Fruit fly (Drosophila melanogaster) whole organism, wandering third instar larva: ENCODE data around the gene CG14339.

ENCODE experiments used
- Abd-B ChIP-seq: fragments of >200 bp; optimal IDR thresholded peaks from 2 replicates; lab custom pipeline; 2017; ENCODE audit warnings: missing biosample characterization, missing genetic modification characterization
- CG32264 ChIP-seq: fragments of 200-800 bp; sonication (Bioruptor generic); optimal IDR thresholded peaks from 2 replicates; lab custom pipeline; 2016; ENCODE audit warnings: missing biosample characterization, missing genetic modification characterization
- CG9705 ChIP-seq: fragments of 200-800 bp; sonication (Bioruptor generic); optimal IDR thresholded peaks from 2 replicates; lab custom pipeline; 2018; ENCODE audit warnings: missing biosample characterization, mild to moderate bottlenecking, missing genetic modification characterization
- CrebA ChIP-seq: fragments of 200-800 bp; sonication (Bioruptor generic); optimal IDR thresholded peaks from 2 replicates; lab custom pipeline; 2016; ENCODE audit warnings: missing biosample characterization, mild to moderate bottlenecking, missing genetic modification characterization, borderline replicate concordance
- Dif ChIP-seq: fragments of 200-275, 200-300 bp; sonication (Bioruptor generic); optimal IDR thresholded peaks from 2 replicates; lab custom pipeline; 2018; ENCODE audit warnings: missing biosample characterization, missing genetic modification characterization; ENCODE audit not compliant: partially characterized antibody
- GATAd ChIP-seq: sonication (Bioruptor generic); optimal IDR thresholded peaks from 2 replicates; lab custom pipeline; 2016; ENCODE audit warnings: missing biosample characterization, missing genetic modification characterization
- HLH106 ChIP-seq: fragments of 200-800 bp; optimal IDR thresholded peaks from 3 replicates; lab custom pipeline; 2019; ENCODE audit warnings: missing biosample characterization, mild to moderate bottlenecking, missing genetic modification characterization, moderate library complexity
- Hnf4 ChIP-seq: fragments of 200-800 bp; sonication (Bioruptor generic); optimal IDR thresholded peaks from 2 replicates; lab custom pipeline; 2016; ENCODE audit warnings: missing biosample characterization, mild to moderate bottlenecking, missing genetic modification characterization
- Hr83 ChIP-seq: fragments of 200-300 bp; sonication (Bioruptor generic); optimal IDR thresholded peaks from 2 replicates; lab custom pipeline; 2016; ENCODE audit warnings: missing biosample characterization, mild to moderate bottlenecking, missing genetic modification characterization, moderate library complexity; ENCODE audit not compliant: poor library complexity, severe bottlenecking
- Jra ChIP-seq: sonication (Bioruptor generic); optimal IDR thresholded peaks from 2 replicates; lab custom pipeline; 2016; ENCODE audit warnings: missing biosample characterization, missing genetic modification characterization
- Mio ChIP-seq: sonication (Bioruptor generic); optimal IDR thresholded peaks from 2 replicates; lab custom pipeline; 2016; ENCODE audit warnings: missing biosample characterization, missing genetic modification characterization
- Myc ChIP-seq: fragments of >200 bp; optimal IDR thresholded peaks from 2 replicates; lab custom pipeline; 2017
- N ChIP-seq: fragments of >200 bp; optimal IDR thresholded peaks from 2 replicates; lab custom pipeline; 2018; ENCODE audit warnings: missing biosample characterization, missing external identifiers, missing genetic modification characterization
- OdsH ChIP-seq: fragments of 200-800 bp; sonication (Bioruptor generic); optimal IDR thresholded peaks from 2 replicates; lab custom pipeline; 2016; ENCODE audit warnings: missing biosample characterization, mild to moderate bottlenecking, missing genetic modification characterization
- Rel ChIP-seq, 2 experiments: fragments of 200-800 bp; sonication (Bioruptor generic) in 1 of 2; optimal IDR thresholded peaks; 2 replicates in 1 of 2; 3 replicates in 1 of 2; lab custom pipeline; 2016 to 2019; ENCODE audit warnings: mild to moderate bottlenecking in 2 of 2, missing biosample characterization in 2 of 2, missing genetic modification characterization in 2 of 2, moderate library complexity in 1 of 2
- Sp1 ChIP-seq: fragments of 200-800 bp; sonication (Bioruptor generic); optimal IDR thresholded peaks from 3 replicates; lab custom pipeline; 2019; ENCODE audit warnings: missing biosample characterization, mild to moderate bottlenecking, missing genetic modification characterization, moderate library complexity
- Vsx2 ChIP-seq: fragments of 200-300, 225-300 bp; sonication (Bioruptor generic); optimal IDR thresholded peaks from 2 replicates; lab custom pipeline; 2018; ENCODE audit warnings: missing biosample characterization, missing genetic modification characterization; ENCODE audit not compliant: partially characterized antibody
- br ChIP-seq: fragments of 200-800 bp; sonication (Bioruptor generic); optimal IDR thresholded peaks from 2 replicates; lab custom pipeline; 2016; ENCODE audit warnings: missing biosample characterization, missing genetic modification characterization
- brk ChIP-seq: fragments of 200-800 bp; sonication (Bioruptor generic); optimal IDR thresholded peaks from 2 replicates; lab custom pipeline; 2016; ENCODE audit warnings: missing biosample characterization, mild to moderate bottlenecking, missing genetic modification characterization
- dl ChIP-seq, 2 experiments: fragments of 175-275, 200-275 bp in 1 of 2; fragments of 200-275 bp in 1 of 2; sonication (Bioruptor generic); optimal IDR thresholded peaks; lab custom pipeline; 2018; ENCODE audit warnings: mild to moderate bottlenecking in 2 of 2, missing biosample characterization in 2 of 2, missing genetic modification characterization in 2 of 2, moderate library complexity in 2 of 2; ENCODE audit not compliant: partially characterized antibody in 2 of 2, insufficient read depth in 1 of 2
- dmrt93B ChIP-seq: fragments of 200-800 bp; sonication (Bioruptor generic); optimal IDR thresholded peaks from 2 replicates; lab custom pipeline; 2018; ENCODE audit warnings: missing biosample characterization, mild to moderate bottlenecking, missing genetic modification characterization
- dsf ChIP-seq: sonication (Bioruptor generic); optimal IDR thresholded peaks from 2 replicates; lab custom pipeline; 2016; ENCODE audit warnings: missing biosample characterization, missing genetic modification characterization, borderline replicate concordance
- ey ChIP-seq: fragments of 200-800 bp; sonication (Bioruptor generic); optimal IDR thresholded peaks from 2 replicates; lab custom pipeline; 2016; ENCODE audit warnings: missing biosample characterization, missing genetic modification characterization
- foxo ChIP-seq, 2 experiments: fragments of 200-800 bp; sonication (Bioruptor generic); optimal IDR thresholded peaks; 2 replicates in 1 of 2; 3 replicates in 1 of 2; lab custom pipeline; 2016 to 2017; ENCODE audit warnings: missing biosample characterization in 2 of 2, missing genetic modification characterization in 2 of 2
- fru ChIP-seq: fragments of 200-800 bp; sonication (Bioruptor generic); optimal IDR thresholded peaks from 3 replicates; lab custom pipeline; 2016; ENCODE audit warnings: missing biosample characterization, mild to moderate bottlenecking, missing genetic modification characterization
- h ChIP-seq: fragments of 200-800 bp; sonication (Bioruptor generic); optimal IDR thresholded peaks from 3 replicates; lab custom pipeline; 2016; ENCODE audit warnings: missing biosample characterization, mild to moderate bottlenecking, missing genetic modification characterization
- lola ChIP-seq: fragments of >200 bp; optimal IDR thresholded peaks from 2 replicates; lab custom pipeline; 2017; ENCODE audit warnings: missing biosample characterization, missing genetic modification characterization
- pan ChIP-seq: fragments of >200 bp; optimal IDR thresholded peaks from 2 replicates; lab custom pipeline; 2017
- rgr ChIP-seq: fragments of 200-800 bp; sonication (Bioruptor generic); optimal IDR thresholded peaks from 3 replicates; lab custom pipeline; 2016; ENCODE audit warnings: missing biosample characterization, mild to moderate bottlenecking, missing genetic modification characterization
- sage ChIP-seq: fragments of 200-800 bp; sonication (Bioruptor generic); optimal IDR thresholded peaks from 2 replicates; lab custom pipeline; 2016; ENCODE audit warnings: missing biosample characterization, mild to moderate bottlenecking, missing genetic modification characterization
- sv ChIP-seq: fragments of 200-800 bp; sonication (Bioruptor generic); optimal IDR thresholded peaks from 3 replicates; lab custom pipeline; 2016; ENCODE audit warnings: missing biosample characterization, missing genetic modification characterization
- tai ChIP-seq: sonication (Bioruptor generic); optimal IDR thresholded peaks from 2 replicates; lab custom pipeline; 2016; ENCODE audit warnings: missing biosample characterization, missing genetic modification characterization
- woc ChIP-seq: sonication (Bioruptor generic); optimal IDR thresholded peaks from 2 replicates; lab custom pipeline; 2016; ENCODE audit warnings: missing biosample characterization, mild to moderate bottlenecking, missing genetic modification characterization

Gene CG14339

DNA sequence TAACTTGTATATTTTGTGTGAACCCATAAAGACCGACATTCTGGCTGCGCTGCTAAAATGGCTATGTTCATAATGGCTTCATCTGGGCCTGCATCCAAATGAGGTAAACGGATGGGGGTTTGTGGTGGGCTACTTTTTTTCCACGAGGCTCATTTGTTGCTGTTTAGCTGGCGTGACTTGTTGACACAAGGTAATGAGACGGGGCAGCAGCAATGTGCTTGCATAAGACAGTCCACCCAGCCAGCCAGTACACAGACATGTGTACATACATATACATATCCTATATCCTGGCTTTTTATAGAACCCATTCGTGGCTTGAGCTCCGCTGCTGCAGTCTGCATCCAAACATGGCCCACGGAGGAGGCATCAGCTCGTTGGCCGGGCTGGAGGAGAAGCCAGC lies 4.3 kb downstream of the CG14339 start, which contains the start of gene CG14340:
CG14340 (plus strand) TSS at position 301 of the 400 bp plus-strand sequence.
- TF ChIP-seq dl (GFP tag; optimal IDR thresholded peaks at IDR 0.05; lab: Kevin White, UChicago; ENCODE audit: insufficient read depth in 1 of 2, partially characterized antibody in 2 of 2), result no peak
- no peak for TF ChIP-seq CrebA (GFP tag; lab: Kevin White, UChicago)
- no peak for TF ChIP-seq Dif (GFP tag; lab: Kevin White, UChicago)
- no peak for TF ChIP-seq Hnf4 (GFP tag; lab: Kevin White, UChicago)
- TF ChIP-seq N (GFP tag; lab: Kevin White, UChicago), result no peak
- no peak for TF ChIP-seq Hr83 (GFP tag; lab: Kevin White, UChicago)
- no peak for TF ChIP-seq br (GFP tag; lab: Kevin White, UChicago)
- TF ChIP-seq OdsH (GFP tag; lab: Kevin White, UChicago), result no peak
- no peak for TF ChIP-seq Vsx2

DNA sequence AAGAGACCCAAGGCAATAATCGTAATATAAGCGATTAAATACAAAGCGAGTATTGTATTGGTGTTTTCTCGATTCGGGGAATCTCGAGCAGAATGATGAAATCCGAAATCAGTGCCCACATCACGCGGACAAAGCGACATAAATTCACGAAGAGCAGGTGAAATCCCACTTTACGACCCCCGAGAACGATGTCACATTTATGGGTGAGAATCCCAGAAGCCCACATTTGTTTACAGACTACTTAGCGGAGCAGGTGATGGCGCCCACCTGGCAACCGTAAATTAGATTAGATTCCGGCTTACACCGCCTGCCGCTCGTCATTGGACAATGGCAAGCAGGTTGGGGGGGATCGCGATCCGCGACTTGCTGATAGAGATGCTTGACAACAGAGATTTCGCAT lies 5.9 kb downstream of the CG14339 start:
- TF ChIP-seq Mio (no peak), Rel (GFP tag; optimal IDR thresholded peaks at IDR 0.05; lab: Kevin White, UChicago) (no peak), Rel (tag; optimal IDR thresholded peaks at IDR 0.05; lab: Kevin White, UChicago) (peak; percentile 84)

DNA sequence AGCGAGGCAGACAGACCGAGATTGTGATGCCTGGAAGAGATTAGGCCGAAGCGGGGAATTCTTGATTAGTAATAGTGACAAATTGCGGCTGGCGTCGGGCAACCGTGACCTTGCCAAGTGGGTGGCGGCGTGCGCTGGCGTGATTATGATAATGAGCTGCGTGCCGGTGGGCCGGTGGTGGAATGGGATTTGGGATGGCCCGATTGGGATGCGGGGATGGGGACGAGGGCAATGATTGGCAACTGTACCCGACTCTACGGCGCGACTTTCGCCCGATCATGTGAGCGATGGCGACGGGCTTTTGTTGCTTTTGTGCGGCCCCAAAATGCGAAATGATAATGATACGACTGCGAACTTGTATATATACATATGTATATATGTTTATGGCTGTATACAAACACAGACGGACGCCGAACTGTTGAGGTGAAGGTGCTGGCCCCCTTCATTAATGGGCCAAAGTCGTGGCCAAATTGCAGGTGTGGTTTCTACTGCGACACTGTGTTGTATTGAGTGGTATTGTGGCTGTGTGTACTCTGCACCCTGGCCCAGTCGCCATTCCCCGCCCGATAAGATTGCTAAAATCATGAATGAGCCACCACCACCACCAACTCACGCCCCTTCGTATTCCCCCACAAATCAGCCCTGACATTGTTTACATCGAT lies 8.5 kb downstream of the CG14339 start:
- TF ChIP-seq Rel (GFP tag; optimal IDR thresholded peaks at IDR 0.05; lab: Kevin White, UChicago) (peak; percentile 58), Rel (tag; optimal IDR thresholded peaks at IDR 0.05; lab: Kevin White, UChicago) (peak; percentile 74), woc (GFP tag; lab: Kevin White, UChicago) (no peak), pan (lab: Kevin White, UChicago) (no peak), Jra (GFP tag; lab: Kevin White, UChicago) (peak; percentile 48), h (GFP tag; lab: Kevin White, UChicago) (peak; percentile 67), Dif (GFP tag; lab: Kevin White, UChicago) (no peak), sv (GFP tag; lab: Kevin White, UChicago) (no peak), Hnf4 (GFP tag; lab: Kevin White, UChicago) (peak; percentile 76), fru (GFP tag; lab: Kevin White, UChicago) (peak; percentile 24), Abd-B (GFP tag; lab: Kevin White, UChicago) (no peak), Sp1 (GFP tag; lab: Kevin White, UChicago) (no peak), br (GFP tag; lab: Kevin White, UChicago) (peak; percentile 19), foxo (GFP tag; optimal IDR thresholded peaks at IDR 0.05; lab: Kevin White, UChicago) (peak in 1 of 2 experiments; percentile 2), dmrt93B (no peak)

DNA sequence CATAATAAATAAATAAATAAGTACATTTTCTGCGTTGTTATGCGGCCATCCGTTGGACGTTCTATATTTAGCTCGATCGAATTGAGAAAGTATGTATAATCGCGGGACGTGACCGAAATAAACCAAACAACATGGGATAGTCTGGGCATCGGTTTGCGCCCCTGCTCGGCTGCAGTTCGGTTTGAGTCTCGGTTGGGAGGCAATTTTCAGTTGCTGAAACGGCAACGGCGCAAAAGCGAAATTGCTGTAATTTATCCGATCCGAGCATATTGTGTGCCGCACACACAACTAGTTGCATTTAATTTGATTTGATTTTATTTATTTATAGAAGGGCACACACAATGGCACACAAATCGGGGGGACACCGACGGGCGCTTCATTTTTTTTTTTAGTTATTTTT lies 9.8 kb downstream of the CG14339 start:
- peak; percentile 6 for TF ChIP-seq Dif (GFP tag; lab: Kevin White, UChicago)
- TF ChIP-seq OdsH (GFP tag; lab: Kevin White, UChicago), result no peak
- no peak for TF ChIP-seq Hr83 (GFP tag; lab: Kevin White, UChicago)
- peak; percentile 0 for TF ChIP-seq br (GFP tag; lab: Kevin White, UChicago)
- TF ChIP-seq ey (GFP tag; lab: Kevin White, UChicago), result no peak

DNA sequence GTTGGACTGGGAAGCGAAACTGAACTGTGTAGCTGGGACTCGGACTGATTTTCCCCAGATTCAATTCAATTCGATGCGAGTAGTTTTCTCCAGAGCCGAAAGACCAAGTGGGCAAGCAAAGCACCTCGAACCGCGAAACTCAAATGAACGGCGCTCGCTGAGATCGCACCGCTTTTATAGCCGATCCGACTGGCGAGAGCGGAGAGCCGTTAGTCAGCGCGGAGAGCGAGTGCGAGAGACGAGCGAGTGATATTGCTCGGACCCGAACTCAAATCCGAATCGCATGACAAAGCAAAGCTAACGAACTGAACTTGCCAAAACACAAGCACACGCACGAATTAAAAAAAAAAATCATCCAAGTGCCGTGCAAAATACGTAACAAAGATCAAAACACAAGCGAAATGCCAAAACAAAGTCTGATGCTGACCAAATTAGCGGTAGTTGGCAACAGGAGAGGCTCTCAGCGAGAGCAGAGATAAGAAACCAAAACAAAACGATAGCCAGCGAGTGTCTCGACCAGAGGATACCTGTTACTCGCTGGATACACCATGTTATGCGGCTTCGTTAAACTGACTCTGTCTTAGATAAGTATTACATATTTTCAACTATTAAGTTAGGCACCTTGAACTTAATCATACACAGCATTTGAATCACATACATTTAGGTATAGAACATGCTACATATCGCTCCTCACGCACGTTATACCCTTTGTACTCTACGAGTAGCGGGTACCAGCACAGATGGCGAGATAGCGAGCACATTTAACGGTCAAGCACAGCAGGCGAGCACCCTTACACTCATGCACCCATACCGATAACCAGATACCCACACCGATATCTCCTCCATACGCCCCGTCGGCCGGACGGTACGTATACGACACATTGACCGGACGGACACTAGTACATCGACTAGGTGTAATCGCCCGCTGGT lies 10.8 kb downstream of the CG14339 start:
- TF ChIP-seq sage (peak; percentile 71), Jra (GFP tag; lab: Kevin White, UChicago) (peak; percentile 71), Hnf4 (GFP tag; lab: Kevin White, UChicago) (peak; percentile 81), dmrt93B (peak; percentile 44), Myc (lab: Kevin White, UChicago) (no peak), N (GFP tag; lab: Kevin White, UChicago) (no peak), pan (lab: Kevin White, UChicago) (peak; percentile 83), fru (GFP tag; lab: Kevin White, UChicago) (peak; percentile 86), tai (peak; percentile 86), Rel (GFP tag; optimal IDR thresholded peaks at IDR 0.05; lab: Kevin White, UChicago) (peak; percentile 38), Rel (tag; optimal IDR thresholded peaks at IDR 0.05; lab: Kevin White, UChicago) (peak; percentile 51), CG32264 (peak; percentile 57), HLH106 (tag; lab: Kevin White, UChicago) (peak; percentile 60), br (GFP tag; lab: Kevin White, UChicago) (peak; percentile 89), rgr (GFP tag; lab: Kevin White, UChicago) (peak; percentile 81), lola (GFP tag; lab: Kevin White, UChicago) (no peak), foxo (GFP tag; optimal IDR thresholded peaks at IDR 0.05; lab: Kevin White, UChicago) (peak; percentile 43 to 88), woc (GFP tag; lab: Kevin White, UChicago) (peak; percentile 78), CG9705 (no peak), dsf (GFP tag; lab: Kevin White, UChicago) (no peak), ey (GFP tag; lab: Kevin White, UChicago) (peak; percentile 89), GATAd (GFP tag; lab: Kevin White, UChicago) (no peak), h (GFP tag; lab: Kevin White, UChicago) (peak; percentile 91), brk (GFP tag; lab: Kevin White, UChicago) (peak; percentile 72), Sp1 (GFP tag; lab: Kevin White, UChicago) (peak; percentile 61), Mio (peak; percentile 24), Dif (GFP tag; lab: Kevin White, UChicago) (peak; percentile 88), Abd-B (GFP tag; lab: Kevin White, UChicago) (no peak)
